Worm (Caenorhabditis elegans) whole organism, L4 larva: ENCODE results near the gene T25E12.14.

Experiments used
- aly-2 ChIP-seq: sonication (generic microtip); optimal IDR thresholded peaks from 2 replicates; lab custom pipeline; 2018; ENCODE audit warnings: missing biosample characterization, missing genetic modification characterization
- ceh-20 ChIP-seq: fragments of 200-800 bp; sonication (Bioruptor generic); IDR thresholded peaks from 2 replicates; pipeline ENCODE4 v1.3.6; 2022; ENCODE audit warnings: missing genetic modification reagents, missing genetic modification characterization, missing compliant biosample characterization
- egl-27 ChIP-seq: sonication (generic microtip); optimal IDR thresholded peaks from 3 replicates; lab custom pipeline; 2017; ENCODE audit warnings: missing biosample characterization, missing genetic modification reagents, missing genetic modification characterization
- hlh-30 ChIP-seq: sonication (generic microtip); optimal IDR thresholded peaks from 2 replicates; lab custom pipeline; 2017; ENCODE audit warnings: antibody characterized with exemption, mild to moderate bottlenecking, missing genetic modification characterization, missing compliant biosample characterization; ENCODE audit not compliant: insufficient read depth
- jun-1 ChIP-seq: fragments of 150-350 bp; optimal IDR thresholded peaks from 2 replicates; lab custom pipeline; 2014; ENCODE audit warnings: missing biosample characterization, missing genetic modification reagents, missing genetic modification characterization
- mdl-1 ChIP-seq, 2 experiments: fragments of 150-350 bp in 1 of 2; sonication (generic microtip) in 1 of 2; optimal IDR thresholded peaks; 2 replicates each; lab custom pipeline; 2014 to 2017; ENCODE audit warnings: missing biosample characterization in 2 of 2, missing genetic modification characterization in 2 of 2
- mdt-29 ChIP-seq: fragments of 200-800 bp; sonication (Bioruptor generic); IDR thresholded peaks from 2 replicates; pipeline ENCODE4 v1.3.6; 2022; ENCODE audit warnings: missing genetic modification reagents, missing genetic modification characterization, missing compliant biosample characterization
- mep-1 ChIP-seq: fragments of 150-350 bp; sonication (generic microtip); optimal IDR thresholded peaks from 3 replicates; lab custom pipeline; 2014; ENCODE audit warnings: missing biosample characterization, missing genetic modification characterization
- nhr-6 ChIP-seq: fragments of 150-350 bp; optimal IDR thresholded peaks from 2 replicates; lab custom pipeline; 2014; ENCODE audit warnings: missing biosample characterization, missing genetic modification characterization
- php-3 ChIP-seq: fragments of 200-800 bp; sonication (Bioruptor generic); IDR thresholded peaks from 2 replicates; pipeline ENCODE4 v1.3.6; 2022; ENCODE audit warnings: missing genetic modification reagents, missing genetic modification characterization, missing compliant biosample characterization
- snpc-4 ChIP-seq: fragments of 150-350 bp; optimal IDR thresholded peaks from 2 replicates; lab custom pipeline; 2014; ENCODE audit warnings: missing biosample characterization, missing genetic modification characterization
- tra-1 ChIP-seq: fragments of 200-800 bp; sonication (Bioruptor generic); IDR thresholded peaks from 2 replicates; pipeline ENCODE4 v1.3.6; 2022; ENCODE audit warnings: missing genetic modification reagents, missing genetic modification characterization, missing compliant biosample characterization
- zag-1 ChIP-seq: fragments of 150-350 bp; optimal IDR thresholded peaks from 2 replicates; lab custom pipeline; 2014; ENCODE audit warnings: missing biosample characterization, missing genetic modification characterization

DNA sequence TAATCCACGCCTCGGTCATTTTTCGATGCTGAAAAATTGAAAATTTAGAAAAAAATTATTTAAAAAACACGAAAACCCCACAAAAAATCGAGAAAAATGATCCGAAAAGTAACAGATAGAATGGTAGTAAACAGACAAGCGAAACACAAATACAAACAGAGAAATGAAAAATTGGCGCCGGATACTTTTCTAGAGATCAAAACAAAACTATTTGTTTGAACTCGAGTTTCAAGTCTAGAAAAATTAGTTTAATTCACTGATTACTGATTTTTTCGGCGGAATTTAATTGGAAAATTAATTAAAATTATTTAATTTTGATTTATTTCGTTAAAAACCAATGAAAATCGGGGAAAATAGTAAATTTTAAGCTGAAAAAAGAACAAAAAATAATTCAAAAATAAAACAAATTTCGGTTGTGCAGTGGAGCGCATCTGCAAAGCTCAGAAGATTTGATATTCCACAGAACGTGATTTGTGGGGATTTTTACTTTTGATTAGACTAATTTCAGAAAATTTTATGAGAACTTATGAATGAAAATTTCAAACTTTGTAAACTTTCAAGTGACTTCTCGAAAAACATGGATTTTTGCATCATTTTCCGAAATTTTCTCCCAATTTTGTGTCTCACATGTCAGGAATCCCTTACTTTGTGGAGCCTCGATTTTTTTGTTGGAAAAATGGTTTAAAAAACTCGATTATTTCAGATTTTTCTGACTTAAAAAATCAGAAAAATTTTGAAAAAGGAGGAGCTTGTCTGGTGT, 19.4 kb downstream of the T25E12.14 start, which contains the start of gene gyg-2:
- TF ChIP-seq tra-1 (GFP tag; lab: Robert Waterston, UW): no peak
- no peak for TF ChIP-seq mep-1 (tag; lab: Kevin White, UChicago)
- no peak for TF ChIP-seq php-3
- no peak for TF ChIP-seq aly-2 (tag; lab: Kevin White, UChicago)
- no peak for TF ChIP-seq jun-1 (tag; lab: Kevin White, UChicago)
- TF ChIP-seq snpc-4 (tag; lab: Kevin White, UChicago): no peak
- no peak for TF ChIP-seq egl-27 (tag; lab: Kevin White, UChicago)
- TF ChIP-seq mdl-1 (tag; optimal IDR thresholded peaks at IDR 0.05; lab: Kevin White, UChicago): no peak
- TF ChIP-seq nhr-6: no peak
- TF ChIP-seq mdt-29 (GFP tag; lab: Robert Waterston, UW): no peak
- no peak for TF ChIP-seq ceh-20 (GFP tag; lab: Robert Waterston, UW)
- TF ChIP-seq hlh-30 (tag; lab: Kevin White, UChicago): no peak
- no peak for TF ChIP-seq zag-1 (tag; lab: Kevin White, UChicago)
